Worm (Caenorhabditis elegans): ENCODE results near the gene R155.3.

- TF ChIP-seq unc-62 (GFP tag; optimal IDR thresholded peaks at IDR 0.05), result no peak
- no peak for TF ChIP-seq bed-1 (GFP tag; IDR thresholded peaks at IDR 0.05)
- TF ChIP-seq snpc-4 (GFP tag; optimal IDR thresholded peaks at IDR 0.05), result no peak
- TF ChIP-seq snpc-4 (tag; optimal IDR thresholded peaks at IDR 0.05), result no peak
- no peak for TF ChIP-seq nhr-80 (tag; optimal IDR thresholded peaks at IDR 0.05)
- no peak for TF ChIP-seq aptf-2 (GFP tag; conservative IDR thresholded peaks at IDR 0.05)
These were observed 44.5 kb downstream of the R155.3 start for ce11 chrIII:1932018-1932417.

Measured in whole organism, young adult.